Fruit fly (Drosophila melanogaster): Measurements from ENCODE around the gene CG34112.
A peak's percentile ranks its signal among the peaks of the same experiment; 100 is the strongest.

CG34112 gene

dm6 chr3R:4378363-4379354, 15.4 kb downstream of the CG34112 start, which contains the start of gene Sfxn1-3 (continued):
- TF ChIP-seq Sox15 (GFP tag; optimal IDR thresholded peaks at IDR 0.05) (no peak), Gug (GFP tag; IDR thresholded peaks at IDR 0.05) (no peak), CG1621 (tag; optimal IDR thresholded peaks at IDR 0.05) (no peak), CG8632 (GFP tag; optimal IDR thresholded peaks at IDR 0.05) (peak; percentile 10), CG10631 (GFP tag; optimal IDR thresholded peaks at IDR 0.05) (no peak), CG9139 (GFP tag; optimal IDR thresholded peaks at IDR 0.05) (peak; percentile 70), svp (GFP tag) (peak; percentile 86), Ets96B (tag; optimal IDR thresholded peaks at IDR 0.05) (no peak), CG3919 (GFP tag; optimal IDR thresholded peaks at IDR 0.05) (peak; percentile 67), Hr4 (GFP tag; optimal IDR thresholded peaks at IDR 0.05) (no peak), Sox14 (GFP tag; optimal IDR thresholded peaks at IDR 0.05) (peak; percentile 10), fd59A (GFP tag; optimal IDR thresholded peaks at IDR 0.05) (no peak), spab (GFP tag; optimal IDR thresholded peaks at IDR 0.05) (no peak), CG15336 (GFP tag; IDR thresholded peaks at IDR 0.05) (no peak; the same call in 1 of the 2 replicates), fkh (GFP tag; optimal IDR thresholded peaks at IDR 0.05) (peak; percentile 87), Hr38 (GFP tag; optimal IDR thresholded peaks at IDR 0.05) (no peak)

dm6 chr3R:4362010-4362409, 32.0 kb downstream of the CG34112 start:
- TF ChIP-seq CG6792 (GFP tag; optimal IDR thresholded peaks at IDR 0.05) (no peak), CG16779 (tag; optimal IDR thresholded peaks at IDR 0.05) (no peak), CG4318 (GFP tag; optimal IDR thresholded peaks at IDR 0.05) (no peak), OdsH (GFP tag; optimal IDR thresholded peaks at IDR 0.05) (no peak), Hr38 (GFP tag; optimal IDR thresholded peaks at IDR 0.05) (no peak), pdm3 (GFP tag; optimal IDR thresholded peaks at IDR 0.05) (no peak), CG11762 (GFP tag; optimal IDR thresholded peaks at IDR 0.05; ENCODE audit: insufficient read depth) (no peak), dsx (GFP tag; optimal IDR thresholded peaks at IDR 0.05; ENCODE audit: poor library complexity, severe bottlenecking) (no peak), CG6163 (GFP tag; IDR thresholded peaks at IDR 0.05) (no peak), CG34406 (GFP tag; optimal IDR thresholded peaks at IDR 0.05) (no peak)

dm6 chr3R:4360668-4361110, 33.4 kb downstream of the CG34112 start:
- peak; percentile 12 for TF ChIP-seq Sox14 (GFP tag; optimal IDR thresholded peaks at IDR 0.05)
- TF ChIP-seq CG3919 (GFP tag; optimal IDR thresholded peaks at IDR 0.05) = peak; percentile 14
- TF ChIP-seq Gug (GFP tag; IDR thresholded peaks at IDR 0.05) = 0 out of 2 replicates have a peak, but pooled peaks have one; percentile 10
- TF ChIP-seq CG1621 (tag; optimal IDR thresholded peaks at IDR 0.05) = peak; percentile 25
- peak; percentile 8 for TF ChIP-seq vri (GFP tag; optimal IDR thresholded peaks at IDR 0.05)
- TF ChIP-seq CG6276 (GFP tag; optimal IDR thresholded peaks at IDR 0.05) = peak; percentile 5
- TF ChIP-seq esn (GFP tag; optimal IDR thresholded peaks at IDR 0.05) = peak; percentile 21
- TF ChIP-seq salr (GFP tag; optimal IDR thresholded peaks at IDR 0.05) = no peak
- peak; percentile 73 for TF ChIP-seq Eip78C (GFP tag)
- TF ChIP-seq Ets96B (tag; optimal IDR thresholded peaks at IDR 0.05) = no peak
- peak; percentile 3 for TF ChIP-seq CG7368 (GFP tag; optimal IDR thresholded peaks at IDR 0.05)
- TF ChIP-seq Sox102F (GFP tag; optimal IDR thresholded peaks at IDR 0.05) = peak; percentile 13
- TF ChIP-seq ss (GFP tag; optimal IDR thresholded peaks at IDR 0.05) = peak in 1 of 2 experiments; percentile 24
- no peak for TF ChIP-seq CG34406 (GFP tag; optimal IDR thresholded peaks at IDR 0.05)
- TF ChIP-seq fd85E (GFP tag; optimal IDR thresholded peaks at IDR 0.05) = no peak
- peak; percentile 33; the same call in 1 of the 3 replicates for TF ChIP-seq CG8119 (GFP tag; IDR thresholded peaks at IDR 0.05)
- no peak for TF ChIP-seq CG6792 (GFP tag; optimal IDR thresholded peaks at IDR 0.05)
- peak; percentile 24 for TF ChIP-seq CG11902 (GFP tag; optimal IDR thresholded peaks at IDR 0.05)
- peak; percentile 36 for TF ChIP-seq Lpt (GFP tag; optimal IDR thresholded peaks at IDR 0.05)
- peak; percentile 12 for TF ChIP-seq topi (GFP tag; optimal IDR thresholded peaks at IDR 0.05)
- peak; percentile 89 for TF ChIP-seq svp (GFP tag)
- peak; percentile 42 for TF ChIP-seq dsx (GFP tag; optimal IDR thresholded peaks at IDR 0.05; ENCODE audit: poor library complexity, severe bottlenecking)
- TF ChIP-seq net (GFP tag; optimal IDR thresholded peaks at IDR 0.05) = peak; percentile 11
- no peak for TF ChIP-seq Sox15 (GFP tag; optimal IDR thresholded peaks at IDR 0.05)
- peak; percentile 45 for TF ChIP-seq Eip75B (GFP tag; optimal IDR thresholded peaks at IDR 0.05)
- TF ChIP-seq CG6854 (GFP tag; optimal IDR thresholded peaks at IDR 0.05) = peak; percentile 19
- TF ChIP-seq lz (GFP tag; optimal IDR thresholded peaks at IDR 0.05) = peak; percentile 11
- TF ChIP-seq Hr38 (GFP tag; optimal IDR thresholded peaks at IDR 0.05) = no peak

Measured in whole organism, prepupa.